Fruit fly (Drosophila melanogaster) whole organism: ENCODE measurements around the gene ed.
A peak's percentile ranks its signal among the peaks of the same experiment; 100 is the strongest.

Source experiments
- CG8478 ChIP-seq: fragments of >200 bp; optimal IDR thresholded peaks from 2 replicates; lab custom pipeline; 2018; ENCODE audit warnings: inconsistent platforms
- EcR ChIP-seq, 2 experiments: fragments of >200 bp; optimal IDR thresholded peaks; 2 replicates each; lab custom pipeline; 2017; ENCODE audit warnings: missing biosample characterization in 2 of 2, missing genetic modification characterization in 2 of 2, missing genetic modification reagents in 2 of 2
- psq ChIP-seq: fragments of >200 bp; optimal IDR thresholded peaks from 2 replicates; lab custom pipeline; 2017
- usp ChIP-seq: fragments of >200 bp; optimal IDR thresholded peaks from 2 replicates; lab custom pipeline; 2017; ENCODE audit warnings: missing biosample characterization, missing genetic modification characterization, mixed read lengths

DNA sequence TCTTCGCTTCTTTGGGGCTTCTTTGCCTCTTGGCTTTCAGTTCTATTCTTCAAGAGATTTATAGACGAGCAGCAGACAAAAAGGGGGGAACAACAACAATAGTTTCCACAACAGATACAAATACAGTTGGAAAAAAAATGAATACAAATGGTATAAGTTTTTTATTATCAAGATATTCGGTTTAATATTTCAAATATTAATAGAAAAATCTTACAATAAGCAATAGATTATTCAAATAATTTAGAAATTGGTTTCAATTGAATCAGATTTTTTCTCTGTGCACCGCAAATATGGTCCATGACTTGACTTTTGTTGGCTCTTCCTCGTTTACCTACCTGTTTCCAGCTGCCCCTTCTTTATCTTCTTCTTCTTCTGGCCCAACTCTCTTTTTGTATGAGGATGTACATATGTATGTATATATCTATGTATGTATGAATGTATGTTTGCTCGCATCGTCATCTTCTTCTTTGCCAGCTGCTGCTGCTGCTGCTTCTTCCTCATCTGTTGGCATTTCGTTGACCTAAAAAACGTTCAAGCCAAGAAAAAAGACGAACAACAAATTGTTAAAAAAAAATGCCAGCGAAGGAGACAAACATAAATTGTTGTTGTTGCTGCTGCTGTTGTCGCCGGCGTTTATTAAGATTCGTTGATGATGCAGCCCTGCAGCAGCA is 22.4 kb downstream of the ed start:
- TF ChIP-seq EcR (GFP tag; optimal IDR thresholded peaks at IDR 0.05; lab: Kevin White, UChicago) = peak in 1 of 2 experiments; percentile 11
- TF ChIP-seq psq (lab: Kevin White, UChicago) = no peak
- TF ChIP-seq CG8478 (lab: Kevin White, UChicago) = no peak
- no peak for TF ChIP-seq usp (GFP tag; lab: Kevin White, UChicago)
